Worm (Caenorhabditis elegans): ENCODE measurements around the gene shl-1.

Gene shl-1

ce11 chrIV:6335908-6336307 is 48.0 kb downstream of the shl-1 start, which contains the start of gene mif-4:
TSS of gene mif-4 (minus strand) at chrIV:6335994.
- TF ChIP-seq zag-1 (tag; optimal IDR thresholded peaks at IDR 0.05) (no peak), nhr-11 (tag; optimal IDR thresholded peaks at IDR 0.05) (no peak), pha-4 (tag; optimal IDR thresholded peaks at IDR 0.05) (peak; percentile 65)

- TF ChIP-seq aly-2 (tag; optimal IDR thresholded peaks at IDR 0.05) (no peak), nhr-11 (tag; optimal IDR thresholded peaks at IDR 0.05) (no peak), nhr-67 (tag; optimal IDR thresholded peaks at IDR 0.05) (no peak), nhr-237 (tag; optimal IDR thresholded peaks at IDR 0.05) (no peak), lsy-12 (tag; optimal IDR thresholded peaks at IDR 0.05) (no peak), lin-39 (tag; optimal IDR thresholded peaks at IDR 0.05) (no peak), ceh-28 (tag; optimal IDR thresholded peaks at IDR 0.05) (no peak), pqm-1 (tag; optimal IDR thresholded peaks at IDR 0.05) (no peak), zag-1 (tag; optimal IDR thresholded peaks at IDR 0.05) (no peak), nhr-12 (tag; optimal IDR thresholded peaks at IDR 0.05) (no peak), elt-2 (tag; optimal IDR thresholded peaks at IDR 0.05) (no peak), unc-62 (GFP tag; optimal IDR thresholded peaks at IDR 0.05) (no peak), egl-27 (tag; optimal IDR thresholded peaks at IDR 0.05) (no peak)
Observed at ce11 chrIV:6333915-6334314, 50.0 kb downstream of the shl-1 start, which contains the start of gene blos-2. TSS of gene blos-2 (plus strand) at chrIV:6334215.

ce11 chrIV:6330790-6331189 is 53.1 kb downstream of the shl-1 start:
- no peak for TF ChIP-seq lin-39 (tag; optimal IDR thresholded peaks at IDR 0.05)
- no peak for TF ChIP-seq pha-4 (tag; optimal IDR thresholded peaks at IDR 0.05)
- no peak for TF ChIP-seq eor-1 (tag; optimal IDR thresholded peaks at IDR 0.05)
- TF ChIP-seq mml-1 (tag; optimal IDR thresholded peaks at IDR 0.05) = no peak
- TF ChIP-seq pqm-1 (tag; optimal IDR thresholded peaks at IDR 0.05) = peak; percentile 37
- TF ChIP-seq elt-2 (tag; optimal IDR thresholded peaks at IDR 0.05) = peak; percentile 81

- TF ChIP-seq nhr-25 (tag; optimal IDR thresholded peaks at IDR 0.05) (no peak), tbx-2 (tag; optimal IDR thresholded peaks at IDR 0.05) (no peak), mml-1 (tag; optimal IDR thresholded peaks at IDR 0.05) (no peak), ZK546.5 (tag; optimal IDR thresholded peaks at IDR 0.05) (no peak), nhr-237 (tag; optimal IDR thresholded peaks at IDR 0.05) (no peak), ceh-28 (tag; optimal IDR thresholded peaks at IDR 0.05) (no peak), daf-12 (tag; optimal IDR thresholded peaks at IDR 0.05) (no peak), fkh-10 (GFP tag; optimal IDR thresholded peaks at IDR 0.05) (no peak), aly-2 (tag; optimal IDR thresholded peaks at IDR 0.05) (no peak), ceh-82 (tag; optimal IDR thresholded peaks at IDR 0.05) (no peak)
Observed at ce11 chrIV:6329339-6329738, 54.5 kb downstream of the shl-1 start, which contains the start of gene seu-1. TSS of gene seu-1 (plus strand) at chrIV:6329639.

All from whole organism, L3 larva.